Fruit fly (Drosophila melanogaster) Kc167 (cell line): ENCODE data around the gene MP1.

Experiments used
- Myc ChIP-seq: fragments of >200 bp; optimal IDR thresholded peaks from 2 replicates; lab custom pipeline; 2017; ENCODE audit warnings: missing external identifiers
- h ChIP-seq: fragments of >200 bp; optimal IDR thresholded peaks from 3 replicates; lab custom pipeline; 2018; ENCODE audit warnings: missing external identifiers
- psq ChIP-seq: fragments of >200 bp; optimal IDR thresholded peaks from 2 replicates; lab custom pipeline; 2017; ENCODE audit warnings: missing external identifiers
- ttk ChIP-seq: sonication (Bioruptor generic); optimal IDR thresholded peaks from 2 replicates; lab custom pipeline; 2017; ENCODE audit warnings: missing external identifiers

- TF ChIP-seq ttk (lab: Kevin White, UChicago): no peak
- TF ChIP-seq psq (lab: Kevin White, UChicago): no peak
- no peak for TF ChIP-seq Myc (lab: Kevin White, UChicago)
- no peak for TF ChIP-seq h (lab: Kevin White, UChicago)
These were observed 29.9 kb upstream of the MP1 start, which contains the start of gene flip for dm6 chr3R:4277828-4278227.
